Fruit fly (Drosophila melanogaster) whole organism, pupa: ENCODE data around the gene TwdlV.

Experiments used
- CG10348 ChIP-seq: fragments of 200-800 bp; sonication (Bioruptor generic); IDR thresholded peaks from 2 replicates; pipeline ENCODE4 v1.3.6; 2022; ENCODE audit warnings: missing biosample characterization, missing genetic modification characterization
- CG12605 ChIP-seq: fragments of 200-800 bp; sonication (Bioruptor generic); IDR thresholded peaks from 2 replicates; pipeline ENCODE4 v1.3.6; 2022; ENCODE audit warnings: missing biosample characterization, missing genetic modification characterization
- CG13204 ChIP-seq: fragments of 200-800 bp; sonication (Bioruptor generic); optimal IDR thresholded peaks from 2 replicates; lab custom pipeline; 2018; ENCODE audit warnings: missing biosample characterization, mild to moderate bottlenecking, missing genetic modification characterization, moderate library complexity
- CG14655 ChIP-seq: fragments of 200-800 bp; sonication (Bioruptor generic); optimal IDR thresholded peaks from 3 replicates; lab custom pipeline; 2017; ENCODE audit warnings: mild to moderate bottlenecking, missing biosample characterization, missing genetic modification reagents, missing genetic modification characterization
- CG15710 ChIP-seq: fragments of 200-800 bp; sonication (Bioruptor generic); optimal IDR thresholded peaks from 2 replicates; lab custom pipeline; 2018; ENCODE audit warnings: missing biosample characterization, mild to moderate bottlenecking, missing genetic modification characterization, moderate library complexity
- CG17806 ChIP-seq: fragments of 200-800 bp; sonication (Bioruptor generic); optimal IDR thresholded peaks from 2 replicates; lab custom pipeline; 2018; ENCODE audit warnings: missing biosample characterization, mild to moderate bottlenecking, missing genetic modification characterization, moderate library complexity
- CG32121 ChIP-seq: fragments of 200-800 bp; sonication (Bioruptor generic); IDR thresholded peaks from 2 replicates; pipeline ENCODE4 v1.3.6; 2022; ENCODE audit warnings: missing biosample characterization, missing genetic modification characterization
- CG34367 ChIP-seq: fragments of 200-800 bp; sonication (Bioruptor generic); optimal IDR thresholded peaks from 2 replicates; lab custom pipeline; 2018; ENCODE audit warnings: missing biosample characterization, mild to moderate bottlenecking, missing genetic modification characterization
- CG4496 ChIP-seq: fragments of 200-800 bp; sonication (Bioruptor generic); IDR thresholded peaks from 3 replicates; pipeline ENCODE4 v1.3.6; 2022; ENCODE audit warnings: missing biosample characterization, missing genetic modification characterization
- CG8159 ChIP-seq: fragments of 200-800 bp; sonication (Bioruptor generic); optimal IDR thresholded peaks from 3 replicates; lab custom pipeline; 2018; ENCODE audit warnings: missing biosample characterization, mild to moderate bottlenecking, missing genetic modification characterization, moderate library complexity
- CG8301 ChIP-seq: fragments of 200-800 bp; sonication (Bioruptor generic); optimal IDR thresholded peaks from 2 replicates; lab custom pipeline; 2018; ENCODE audit warnings: missing biosample characterization, mild to moderate bottlenecking, missing genetic modification characterization
- CG9948 ChIP-seq: fragments of 200-800 bp; sonication (Bioruptor generic); optimal IDR thresholded peaks from 2 replicates; lab custom pipeline; 2018; ENCODE audit warnings: missing biosample characterization, mild to moderate bottlenecking, missing genetic modification characterization, moderate library complexity
- D1 ChIP-seq: fragments of 200-800 bp; sonication (Bioruptor generic); optimal IDR thresholded peaks from 2 replicates; lab custom pipeline; 2018; ENCODE audit warnings: missing biosample characterization, mild to moderate bottlenecking, missing genetic modification characterization, moderate library complexity
- EcR ChIP-seq: fragments of 200-800 bp; sonication (Bioruptor generic); optimal IDR thresholded peaks from 3 replicates; lab custom pipeline; 2019; ENCODE audit warnings: missing biosample characterization, missing genetic modification characterization, mild to moderate bottlenecking, moderate library complexity, missing genetic modification reagents
- Ets98B ChIP-seq: fragments of 200-800 bp; sonication (Bioruptor generic); IDR thresholded peaks from 2 replicates; pipeline ENCODE4 v1.3.6; 2022; ENCODE audit warnings: missing biosample characterization, missing genetic modification characterization
- Pif1A ChIP-seq: fragments of 200-800 bp; sonication (Bioruptor generic); optimal IDR thresholded peaks from 3 replicates; lab custom pipeline; 2016; ENCODE audit warnings: missing biosample characterization, missing genetic modification characterization
- Pif1B ChIP-seq: fragments of 200-800 bp; sonication (Bioruptor generic); optimal IDR thresholded peaks from 3 replicates; lab custom pipeline; 2016; ENCODE audit warnings: missing biosample characterization, missing genetic modification characterization
- Snoo ChIP-seq: fragments of 200-800 bp; sonication (Bioruptor generic); optimal IDR thresholded peaks from 3 replicates; lab custom pipeline; 2017; ENCODE audit warnings: missing biosample characterization, mild to moderate bottlenecking, missing genetic modification characterization, inconsistent platforms
- gl ChIP-seq: fragments of 200-800 bp; sonication (Bioruptor generic); optimal IDR thresholded peaks from 2 replicates; lab custom pipeline; 2018; ENCODE audit warnings: missing biosample characterization, mild to moderate bottlenecking, missing genetic modification characterization
- rn ChIP-seq: fragments of 200-800 bp; sonication (Bioruptor generic); IDR thresholded peaks from 2 replicates; pipeline ENCODE4 v1.3.6; 2022; ENCODE audit warnings: missing biosample characterization, missing genetic modification characterization

TwdlV gene

dm6 chr3R:4241776-4242175 is 12.7 kb upstream of the TwdlV start:
- TF ChIP-seq CG17806 (tag; lab: Kevin White, UChicago) (no peak), CG12605 (GFP tag; lab: Robert Waterston, UW) (no peak), CG8159 (tag; lab: Kevin White, UChicago) (no peak), Pif1A (GFP tag; lab: Kevin White, UChicago) (no peak), Pif1B (no peak), gl (tag; lab: Kevin White, UChicago) (no peak), CG4496 (no peak), Ets98B (GFP tag; lab: Robert Waterston, UW) (no peak), CG32121 (GFP tag; lab: Robert Waterston, UW) (no peak), CG14655 (no peak), CG13204 (GFP tag; lab: Kevin White, UChicago) (no peak), rn (GFP tag; lab: Robert Waterston, UW) (no peak), D1 (tag; lab: Kevin White, UChicago) (no peak)

- TF ChIP-seq CG4496, result no peak
- no peak for TF ChIP-seq Pif1A (GFP tag; lab: Kevin White, UChicago)
- TF ChIP-seq CG34367 (tag; lab: Kevin White, UChicago), result no peak
- no peak for TF ChIP-seq Pif1B
- no peak for TF ChIP-seq D1 (tag; lab: Kevin White, UChicago)
- TF ChIP-seq CG10348 (GFP tag; lab: Robert Waterston, UW), result no peak
Measured at dm6 chr3R:4242209-4242887, 12.2 kb upstream of the TwdlV start, which contains the start of gene CG14642. CG14642 (minus strand) TSS chr3R:4242717.

dm6 chr3R:4243096-4243940 is 11.2 kb upstream of the TwdlV start, which contains the start of gene CG34305:
CG34305 (minus strand) TSS chr3R:4243146.
- TF ChIP-seq rn (GFP tag; lab: Robert Waterston, UW) (no peak), CG4496 (no peak), CG15710 (no peak), CG8159 (tag; lab: Kevin White, UChicago) (peak; percentile 49), CG14655 (no peak), CG12605 (GFP tag; lab: Robert Waterston, UW) (no peak), CG9948 (no peak), Pif1A (GFP tag; lab: Kevin White, UChicago) (peak; percentile 7), CG8301 (tag; lab: Kevin White, UChicago) (no peak), Snoo (no peak)

dm6 chr3R:4246578-4247070 is 7.9 kb upstream of the TwdlV start, which contains the start of gene TwdlF:
TwdlF (plus strand) TSS chr3R:4247020.
- no peak for TF ChIP-seq CG8159 (tag; lab: Kevin White, UChicago)
- no peak for TF ChIP-seq CG15710
- no peak for TF ChIP-seq CG12605 (GFP tag; lab: Robert Waterston, UW)
- no peak for TF ChIP-seq Pif1B
- no peak for TF ChIP-seq CG32121 (GFP tag; lab: Robert Waterston, UW)
- no peak for TF ChIP-seq Snoo
- TF ChIP-seq CG17806 (tag; lab: Kevin White, UChicago), result no peak
- no peak for TF ChIP-seq CG8301 (tag; lab: Kevin White, UChicago)
- no peak for TF ChIP-seq CG13204 (GFP tag; lab: Kevin White, UChicago)
- no peak for TF ChIP-seq Pif1A (GFP tag; lab: Kevin White, UChicago)
- TF ChIP-seq, all 21 proteins: peak for 0

- TF ChIP-seq CG10348 (GFP tag; lab: Robert Waterston, UW), result no peak
- TF ChIP-seq CG15710, result no peak
- TF ChIP-seq CG13204 (GFP tag; lab: Kevin White, UChicago), result no peak
- TF ChIP-seq CG34367 (tag; lab: Kevin White, UChicago), result no peak
- TF ChIP-seq CG8301 (tag; lab: Kevin White, UChicago), result no peak
Measured at dm6 chr3R:4249947-4250346, 4.6 kb upstream of the TwdlV start.

- TF ChIP-seq CG32121 (GFP tag; lab: Robert Waterston, UW), result no peak
- TF ChIP-seq D1 (tag; lab: Kevin White, UChicago), result no peak
- no peak for TF ChIP-seq CG14655
- no peak for TF ChIP-seq CG15710
Measured at dm6 chr3R:4251241-4251640, 3.3 kb upstream of the TwdlV start, which contains the start of gene TwdlG. TwdlG (minus strand) TSS chr3R:4251341.

dm6 chr3R:4252943-4253342 is 1.6 kb upstream of the TwdlV start, which contains the start of gene CG14644:
CG14644 (minus strand) TSS chr3R:4253043.
- TF ChIP-seq CG8159 (tag; lab: Kevin White, UChicago) (no peak), EcR (no peak)
